Worm (Caenorhabditis elegans) whole organism, midembryonic: ENCODE data around the gene T21C12.4.
A peak's percentile ranks its signal among the peaks of the same experiment; 100 is the strongest.

Experiments used
- T22C8.4 ChIP-seq: fragments of 200-800 bp; sonication (Bioruptor generic); IDR thresholded peaks from 2 replicates; pipeline ENCODE4 v1.3.6; 2022; ENCODE audit warnings: missing genetic modification characterization, missing compliant biosample characterization
- cog-1 ChIP-seq: sonication (generic microtip); optimal IDR thresholded peaks from 2 replicates; lab custom pipeline; 2016; ENCODE audit warnings: missing genetic modification characterization, missing compliant biosample characterization
- flt-1 ChIP-seq: fragments of 200-800 bp; sonication (Bioruptor generic); IDR thresholded peaks from 2 replicates; pipeline ENCODE4 v1.3.6; 2022; ENCODE audit warnings: missing genetic modification characterization, missing compliant biosample characterization
- klf-2 ChIP-seq: fragments of 200-800 bp; sonication (Bioruptor generic); conservative IDR thresholded peaks from 2 replicates; pipeline ENCODE4 v1.3.6; 2022; ENCODE audit warnings: missing genetic modification reagents, missing genetic modification characterization, missing compliant biosample characterization
- med-1 ChIP-seq: sonication (generic microtip); optimal IDR thresholded peaks from 2 replicates; lab custom pipeline; 2017; ENCODE audit warnings: missing genetic modification characterization, mild to moderate bottlenecking, missing compliant biosample characterization, antibody characterized with exemption, missing genetic modification reagents; ENCODE audit not compliant: insufficient read depth
- ref-1 ChIP-seq: fragments of 200-800 bp; sonication (Bioruptor generic); conservative IDR thresholded peaks from 2 replicates; pipeline ENCODE4 v1.3.6; 2022; ENCODE audit warnings: missing genetic modification reagents, missing genetic modification characterization, missing compliant biosample characterization
- tab-1 ChIP-seq: fragments of 200-800 bp; sonication (Bioruptor generic); IDR thresholded peaks from 2 replicates; pipeline ENCODE4 v1.3.6; 2022; ENCODE audit warnings: missing genetic modification characterization, missing compliant biosample characterization
- ztf-23 ChIP-seq: fragments of 200-800 bp; sonication (Bioruptor generic); IDR thresholded peaks from 2 replicates; pipeline ENCODE4 v1.3.6; 2022; ENCODE audit warnings: missing genetic modification reagents, missing genetic modification characterization, missing compliant biosample characterization
- ztf-29 ChIP-seq: fragments of 200-800 bp; sonication (Bioruptor generic); IDR thresholded peaks from 2 replicates; pipeline ENCODE4 v1.3.6; 2022; ENCODE audit warnings: missing genetic modification reagents, missing genetic modification characterization, missing compliant biosample characterization

T21C12.4 gene

DNA sequence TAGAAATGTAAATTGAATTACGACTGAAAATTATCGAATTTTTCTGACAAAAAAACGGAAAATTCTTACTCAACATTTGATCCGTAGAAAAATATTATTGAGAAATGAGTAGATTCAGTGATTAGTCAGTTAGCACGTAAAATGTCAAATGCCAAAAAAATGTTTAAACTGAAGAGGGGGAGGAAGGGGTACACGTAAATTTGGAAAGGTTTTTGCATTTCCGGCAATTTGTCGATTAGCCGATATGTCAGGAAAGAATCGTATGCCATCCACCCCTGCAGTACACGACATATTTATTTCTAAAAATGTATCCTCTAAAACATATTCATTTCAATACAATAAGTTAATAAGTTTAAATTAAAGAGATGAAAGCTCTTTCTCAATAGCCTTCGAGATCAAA is at the start of gene T21C12.4:
Gene T21C12.4, minus strand, starts transcription at position 101 of the 400 bp plus-strand sequence.
- TF ChIP-seq T22C8.4 (GFP tag; lab: Robert Waterston, UW) (no peak), med-1 (GFP tag; lab: Kevin White, UChicago) (no peak), klf-2 (GFP tag; lab: Robert Waterston, UW) (no peak), ztf-23 (GFP tag; lab: Robert Waterston, UW) (no peak), ref-1 (GFP tag; lab: Robert Waterston, UW) (no peak), cog-1 (tag; lab: Kevin White, UChicago) (no peak), flt-1 (no peak), tab-1 (GFP tag; lab: Robert Waterston, UW) (no peak), ztf-29 (GFP tag; lab: Robert Waterston, UW) (no peak)

DNA sequence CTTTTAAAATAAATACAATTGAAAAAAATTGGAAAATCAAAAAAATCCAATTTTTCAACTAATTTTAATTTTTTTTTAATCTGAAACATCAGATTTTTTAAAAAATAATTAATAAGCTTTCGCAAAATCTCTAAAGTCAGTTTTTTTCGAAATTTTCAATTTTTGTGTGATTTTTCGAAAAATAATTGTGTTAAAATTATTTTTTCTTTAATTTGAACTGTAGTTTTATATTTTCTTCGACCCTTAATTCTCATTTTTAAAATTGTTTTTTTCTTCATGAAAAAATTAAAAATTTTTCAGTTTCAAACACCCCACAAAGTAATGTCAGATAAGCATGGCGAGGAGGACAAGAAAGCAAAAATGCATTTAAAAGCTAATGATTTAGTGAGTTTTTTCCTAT is 47.2 kb upstream of the T21C12.4 start, which contains the start of gene rabx-5:
Gene rabx-5, plus strand, starts transcription at position 301 of the 400 bp plus-strand sequence.
- TF ChIP-seq klf-2 (GFP tag; lab: Robert Waterston, UW), result no peak
- no peak for TF ChIP-seq tab-1 (GFP tag; lab: Robert Waterston, UW)
- TF ChIP-seq cog-1 (tag; lab: Kevin White, UChicago), result no peak
- no peak for TF ChIP-seq ztf-23 (GFP tag; lab: Robert Waterston, UW)
- no peak for TF ChIP-seq T22C8.4 (GFP tag; lab: Robert Waterston, UW)
- no peak for TF ChIP-seq ref-1 (GFP tag; lab: Robert Waterston, UW)
- no peak for TF ChIP-seq med-1 (GFP tag; lab: Kevin White, UChicago)
- TF ChIP-seq ztf-29 (GFP tag; lab: Robert Waterston, UW), result no peak
- TF ChIP-seq flt-1, result no peak

DNA sequence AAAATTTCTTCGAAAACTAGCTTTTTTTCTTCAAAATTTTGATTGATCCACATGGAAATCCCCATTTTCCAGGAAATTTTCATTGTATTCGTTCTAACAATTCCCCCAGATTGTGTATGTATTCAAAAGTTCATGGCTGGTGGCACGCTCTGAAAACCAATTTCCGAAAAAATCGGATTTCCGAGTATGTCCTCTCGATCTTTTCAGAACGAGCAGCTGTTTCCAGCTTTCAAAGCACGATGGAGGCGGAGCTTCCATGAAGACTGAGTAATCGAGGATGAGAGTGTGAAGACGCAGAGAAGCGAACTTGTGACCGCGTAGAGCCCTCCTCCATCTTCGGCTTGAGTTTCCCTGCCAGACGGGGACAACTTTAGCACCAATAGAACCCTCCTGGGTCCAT is 46.5 kb upstream of the T21C12.4 start:
- TF ChIP-seq klf-2 (GFP tag; lab: Robert Waterston, UW) (no peak), flt-1 (no peak), cog-1 (tag; lab: Kevin White, UChicago) (no peak), ztf-29 (GFP tag; lab: Robert Waterston, UW) (no peak), T22C8.4 (GFP tag; lab: Robert Waterston, UW) (no peak), med-1 (GFP tag; lab: Kevin White, UChicago) (no peak), ref-1 (GFP tag; lab: Robert Waterston, UW) (no peak), ztf-23 (GFP tag; lab: Robert Waterston, UW) (no peak), tab-1 (GFP tag; lab: Robert Waterston, UW) (no peak)

DNA sequence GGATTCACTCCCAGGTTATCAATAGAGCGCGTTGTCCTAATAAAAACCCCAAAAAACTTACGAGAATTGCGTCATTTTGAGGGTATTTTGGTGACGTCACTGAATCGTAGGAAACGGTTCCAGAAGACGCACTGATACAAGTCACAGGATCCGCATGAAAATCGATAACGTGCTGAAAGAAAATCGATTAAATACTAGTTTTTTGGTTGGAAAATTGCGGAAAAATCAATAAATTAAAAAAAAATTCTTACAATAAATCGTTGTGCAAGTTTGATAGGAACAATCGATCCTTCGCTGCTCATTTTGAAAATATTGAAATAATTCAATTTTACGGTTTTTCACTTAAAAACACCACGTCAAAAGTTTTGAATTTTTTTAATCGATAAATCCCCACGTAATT is 45.4 kb upstream of the T21C12.4 start, which contains the start of gene Y39A1A.2:
Gene Y39A1A.2, minus strand, starts transcription at position 319 of the 400 bp plus-strand sequence.
- TF ChIP-seq T22C8.4 (GFP tag; lab: Robert Waterston, UW) (peak; percentile 43; the same call in 1 of the 2 replicates), cog-1 (tag; lab: Kevin White, UChicago) (no peak)

DNA sequence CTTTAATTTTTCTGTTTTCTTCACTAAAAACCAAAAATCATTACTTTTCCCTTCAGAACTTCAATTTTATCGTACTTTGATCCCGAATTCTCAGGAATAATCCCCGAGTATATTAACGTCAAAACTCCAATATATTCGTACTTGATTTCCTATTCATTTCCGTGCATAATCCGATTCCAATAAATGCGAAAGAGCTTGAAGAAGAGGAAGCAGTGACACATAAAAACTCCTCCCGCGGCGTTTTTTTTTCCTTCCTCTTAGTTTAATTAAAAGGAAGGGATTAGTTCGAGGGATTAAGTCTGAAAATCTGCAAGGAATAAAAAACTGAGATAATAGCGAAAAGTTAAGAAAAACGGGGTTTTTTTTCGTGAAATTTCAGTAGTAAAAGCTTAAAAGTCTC is 43.1 kb upstream of the T21C12.4 start:
- TF ChIP-seq ztf-29 (GFP tag; lab: Robert Waterston, UW) (no peak), med-1 (GFP tag; lab: Kevin White, UChicago) (no peak), T22C8.4 (GFP tag; lab: Robert Waterston, UW) (no peak), ztf-23 (GFP tag; lab: Robert Waterston, UW) (no peak), ref-1 (GFP tag; lab: Robert Waterston, UW) (no peak), flt-1 (no peak), tab-1 (GFP tag; lab: Robert Waterston, UW) (no peak), klf-2 (GFP tag; lab: Robert Waterston, UW) (no peak), cog-1 (tag; lab: Kevin White, UChicago) (no peak)

DNA sequence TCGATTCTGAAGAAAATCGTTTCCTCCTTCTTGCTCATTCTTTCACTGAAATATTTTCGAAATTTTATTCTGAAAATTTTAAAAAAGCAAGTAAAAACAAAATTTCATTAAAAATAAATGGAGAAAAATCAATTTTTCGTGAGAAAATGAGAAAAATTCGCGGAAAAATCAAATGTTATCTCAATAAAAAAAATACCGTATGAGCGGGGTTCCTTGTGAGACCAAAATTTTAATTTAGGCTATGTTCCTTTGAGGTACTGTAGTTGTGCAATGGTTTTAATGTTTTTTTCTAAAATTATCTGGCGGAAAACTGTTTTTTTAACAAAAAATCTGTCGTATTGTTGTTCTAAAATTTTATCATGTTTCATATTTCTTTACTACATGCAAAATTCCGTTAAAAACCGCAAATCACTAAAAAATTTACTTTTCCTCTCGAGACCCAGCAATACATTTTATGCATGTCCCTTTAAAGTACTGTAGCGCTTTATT is 42.4 kb upstream of the T21C12.4 start, which contains the start of gene epg-6:
Gene epg-6, minus strand, starts transcription at position 51 of the 489 bp plus-strand sequence.
- TF ChIP-seq ztf-29 (GFP tag; lab: Robert Waterston, UW) (no peak), T22C8.4 (GFP tag; lab: Robert Waterston, UW) (no peak), klf-2 (GFP tag; lab: Robert Waterston, UW) (no peak), cog-1 (tag; lab: Kevin White, UChicago) (no peak), ref-1 (GFP tag; lab: Robert Waterston, UW) (no peak), tab-1 (GFP tag; lab: Robert Waterston, UW) (no peak), flt-1 (no peak), ztf-23 (GFP tag; lab: Robert Waterston, UW) (no peak), med-1 (GFP tag; lab: Kevin White, UChicago) (no peak)

DNA sequence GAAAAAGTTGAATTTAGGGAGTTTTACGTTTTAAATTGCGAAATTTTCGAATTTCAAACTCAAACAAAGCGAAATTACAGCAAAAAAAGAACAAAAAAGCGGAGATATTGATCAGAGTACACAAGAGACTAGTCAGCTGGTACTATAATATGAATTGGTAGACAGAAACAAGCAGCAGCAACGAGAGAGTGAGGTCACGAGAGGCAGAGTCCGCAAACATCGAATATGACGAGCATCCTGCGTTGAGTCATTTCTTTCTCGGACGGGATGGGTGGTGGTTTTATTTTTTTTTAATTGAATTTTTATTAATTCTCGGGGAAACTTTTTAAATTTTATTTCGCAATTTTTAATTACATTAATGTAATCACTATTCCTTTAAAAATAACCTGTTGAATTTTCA is 41.9 kb upstream of the T21C12.4 start:
- no peak for TF ChIP-seq flt-1
- TF ChIP-seq T22C8.4 (GFP tag; lab: Robert Waterston, UW), result no peak
- no peak for TF ChIP-seq klf-2 (GFP tag; lab: Robert Waterston, UW)
- 0 out of 2 replicates have a peak, but pooled peaks have one; percentile 9 for TF ChIP-seq ztf-23 (GFP tag; lab: Robert Waterston, UW)
- no peak for TF ChIP-seq med-1 (GFP tag; lab: Kevin White, UChicago)
- TF ChIP-seq tab-1 (GFP tag; lab: Robert Waterston, UW), result no peak
- TF ChIP-seq ref-1 (GFP tag; lab: Robert Waterston, UW), result no peak
- no peak for TF ChIP-seq ztf-29 (GFP tag; lab: Robert Waterston, UW)
- TF ChIP-seq cog-1 (tag; lab: Kevin White, UChicago), result no peak

DNA sequence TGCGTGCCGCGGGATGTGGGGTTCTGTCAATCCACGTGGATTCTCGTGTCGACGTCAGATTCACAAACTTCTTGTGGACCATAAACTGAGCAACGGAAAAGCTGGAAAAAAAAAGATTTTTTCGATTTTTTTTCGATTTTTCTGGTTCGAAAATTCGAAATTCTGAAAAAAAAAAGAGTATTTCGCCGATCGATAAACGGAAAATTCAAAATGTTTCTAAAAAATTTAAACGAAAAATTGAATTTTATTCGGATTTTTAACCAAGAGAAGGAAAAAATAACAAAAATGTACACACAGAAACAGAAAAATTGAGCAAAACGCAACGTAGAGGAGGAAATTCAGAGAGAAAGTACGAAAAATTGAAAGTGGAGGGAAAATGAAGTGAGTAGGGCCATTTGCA is 38.6 kb upstream of the T21C12.4 start, which contains the start of gene Y39A1A.3:
Gene Y39A1A.3, minus strand, starts transcription at position 101 of the 400 bp plus-strand sequence.
- TF ChIP-seq klf-2 (GFP tag; lab: Robert Waterston, UW), result no peak
- no peak for TF ChIP-seq flt-1
- no peak for TF ChIP-seq tab-1 (GFP tag; lab: Robert Waterston, UW)
- TF ChIP-seq med-1 (GFP tag; lab: Kevin White, UChicago), result no peak
- TF ChIP-seq ztf-29 (GFP tag; lab: Robert Waterston, UW), result no peak

DNA sequence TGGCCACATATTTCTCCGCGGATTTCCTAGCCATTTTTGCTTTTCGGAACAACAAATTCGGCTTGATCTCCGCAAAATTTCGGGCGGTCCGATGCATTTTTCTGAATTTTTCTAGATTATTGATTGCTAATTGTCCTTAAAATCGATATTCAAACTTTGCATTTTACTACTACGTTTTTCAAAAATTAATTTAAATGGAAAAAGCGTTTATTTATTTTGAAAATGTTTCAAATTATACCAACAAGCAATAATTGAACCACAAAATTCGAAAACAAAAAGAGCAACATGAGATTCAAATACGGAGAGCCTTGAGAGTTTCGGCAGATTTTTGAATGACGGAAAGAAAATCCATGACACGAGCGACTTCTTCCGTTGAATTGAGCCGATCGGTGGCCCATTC is 37.3 kb upstream of the T21C12.4 start, which contains the start of gene Y45F3A.9:
Gene Y45F3A.9, minus strand, starts transcription at position 101 of the 400 bp plus-strand sequence.
- TF ChIP-seq klf-2 (GFP tag; lab: Robert Waterston, UW) (no peak), ztf-29 (GFP tag; lab: Robert Waterston, UW) (no peak), ztf-23 (GFP tag; lab: Robert Waterston, UW) (no peak)
